Fruit fly (Drosophila melanogaster) whole organism, embryonic: ENCODE measurements around the gene CG42583.

Experiments used
- Bgb ChIP-seq: fragments of 200-800 bp; sonication (Bioruptor generic); IDR thresholded peaks from 2 replicates; pipeline ENCODE4 v1.3.6; 2022; ENCODE audit warnings: missing biosample characterization, missing genetic modification characterization; ENCODE audit not compliant: partially characterized antibody
- CG1024 ChIP-seq: fragments of 200-800 bp; sonication (Bioruptor generic); IDR thresholded peaks from 2 replicates; pipeline ENCODE4 v1.3.6; 2022; ENCODE audit warnings: missing biosample characterization, missing genetic modification characterization
- CG10321 ChIP-seq: fragments of 200-800 bp; sonication (Bioruptor generic); IDR thresholded peaks from 2 replicates; pipeline ENCODE4 v1.3.6; 2022; ENCODE audit warnings: missing biosample characterization, missing genetic modification characterization
- CG11696 ChIP-seq: fragments of 200-800 bp; sonication (Bioruptor generic); IDR thresholded peaks from 2 replicates; pipeline ENCODE4 v1.3.6; 2022; ENCODE audit warnings: missing biosample characterization, missing genetic modification characterization
- CG12155 ChIP-seq: fragments of 200-800 bp; sonication (Bioruptor generic); optimal IDR thresholded peaks from 3 replicates; lab custom pipeline; 2016; ENCODE audit warnings: missing biosample characterization, missing genetic modification characterization
- CG12236 ChIP-seq: fragments of 200-800 bp; sonication (Bioruptor generic); optimal IDR thresholded peaks from 2 replicates; lab custom pipeline; 2016; ENCODE audit warnings: missing biosample characterization, missing genetic modification characterization
- CG14965 ChIP-seq: fragments of 200-800 bp; sonication (Bioruptor generic); optimal IDR thresholded peaks from 2 replicates; lab custom pipeline; 2016; ENCODE audit warnings: missing biosample characterization, missing genetic modification characterization, borderline replicate concordance
- CG17359 ChIP-seq: fragments of 200-800 bp; sonication (Bioruptor generic); optimal IDR thresholded peaks from 3 replicates; lab custom pipeline; 2018; ENCODE audit warnings: missing biosample characterization, mild to moderate bottlenecking, missing genetic modification characterization, moderate library complexity
- CG17385 ChIP-seq: fragments of 200-800 bp; sonication (Bioruptor generic); optimal IDR thresholded peaks from 3 replicates; lab custom pipeline; 2018; ENCODE audit warnings: missing biosample characterization, mild to moderate bottlenecking, missing genetic modification characterization
- CG17612 ChIP-seq: fragments of 200-800 bp; sonication (Bioruptor generic); IDR thresholded peaks from 2 replicates; pipeline ENCODE4 v1.3.6; 2022; ENCODE audit warnings: missing biosample characterization, missing genetic modification characterization
- CG17802 ChIP-seq: fragments of 200-800 bp; sonication (Bioruptor generic); optimal IDR thresholded peaks from 2 replicates; lab custom pipeline; 2018; ENCODE audit warnings: missing biosample characterization, mild to moderate bottlenecking, missing genetic modification characterization, moderate library complexity
- CG1792 ChIP-seq: fragments of 200-800 bp; sonication (Bioruptor generic); optimal IDR thresholded peaks from 2 replicates; lab custom pipeline; 2016; ENCODE audit warnings: missing biosample characterization, missing genetic modification characterization
- CG18262 ChIP-seq: fragments of 200-800 bp; optimal IDR thresholded peaks from 3 replicates; lab custom pipeline; 2019; ENCODE audit warnings: missing biosample characterization, mild to moderate bottlenecking, missing genetic modification characterization, moderate library complexity
- CG31365 ChIP-seq: fragments of 200-800 bp; sonication (Bioruptor generic); optimal IDR thresholded peaks from 2 replicates; lab custom pipeline; 2018; ENCODE audit warnings: missing biosample characterization, mild to moderate bottlenecking, missing genetic modification characterization
- CG3407 ChIP-seq: fragments of 200-800 bp; sonication (Bioruptor generic); optimal IDR thresholded peaks from 2 replicates; lab custom pipeline; 2018; ENCODE audit warnings: missing biosample characterization, mild to moderate bottlenecking, missing genetic modification characterization
- CG4282 ChIP-seq: fragments of 200-800 bp; sonication (Bioruptor generic); optimal IDR thresholded peaks from 2 replicates; lab custom pipeline; 2016; ENCODE audit warnings: missing biosample characterization, missing genetic modification characterization
- CG4730 ChIP-seq: fragments of 200-800 bp; sonication (Bioruptor generic); IDR thresholded peaks from 2 replicates; pipeline ENCODE4 v1.3.6; 2022; ENCODE audit warnings: missing biosample characterization, missing genetic modification characterization
- CG6254 ChIP-seq: fragments of 200-800 bp; sonication (Bioruptor generic); optimal IDR thresholded peaks from 3 replicates; lab custom pipeline; 2017; ENCODE audit warnings: mild to moderate bottlenecking, missing biosample characterization, missing genetic modification reagents, missing genetic modification characterization
- CG9817 ChIP-seq: fragments of 200-800 bp; sonication (Bioruptor generic); optimal IDR thresholded peaks from 2 replicates; lab custom pipeline; 2018; ENCODE audit warnings: missing biosample characterization, mild to moderate bottlenecking, missing genetic modification characterization, moderate library complexity
- Doc3 ChIP-seq: fragments of 200-800 bp; sonication (Bioruptor generic); IDR thresholded peaks from 3 replicates; pipeline ENCODE4 v1.3.6; 2022; ENCODE audit warnings: missing biosample characterization, missing genetic modification characterization; ENCODE audit not compliant: partially characterized antibody
- Fer2 ChIP-seq: fragments of 200-800 bp; sonication (Bioruptor generic); optimal IDR thresholded peaks from 2 replicates; lab custom pipeline; 2018; ENCODE audit warnings: missing biosample characterization, mild to moderate bottlenecking, missing genetic modification characterization, moderate library complexity
- Hey ChIP-seq: fragments of 200-800 bp; sonication (Bioruptor generic); optimal IDR thresholded peaks from 3 replicates; lab custom pipeline; 2018; ENCODE audit warnings: missing biosample characterization, mild to moderate bottlenecking, missing genetic modification characterization
- Jarid2 ChIP-seq: fragments of 200-800 bp; sonication (Bioruptor generic); optimal IDR thresholded peaks from 3 replicates; lab custom pipeline; 2017; ENCODE audit warnings: mild to moderate bottlenecking, missing biosample characterization, missing genetic modification reagents, missing genetic modification characterization
- MBD-R2 ChIP-seq: fragments of 200-800 bp; sonication (Bioruptor generic); IDR thresholded peaks from 2 replicates; pipeline ENCODE4 v1.3.6; 2022; ENCODE audit warnings: missing biosample characterization, missing genetic modification characterization
- Max ChIP-seq: fragments of 200-800 bp; sonication (Bioruptor generic); optimal IDR thresholded peaks from 2 replicates; lab custom pipeline; 2016; ENCODE audit warnings: missing biosample characterization, mild to moderate bottlenecking, missing genetic modification characterization
- Neu2 ChIP-seq: fragments of 200-800 bp; sonication (Bioruptor generic); optimal IDR thresholded peaks from 3 replicates; lab custom pipeline; 2016; ENCODE audit warnings: missing biosample characterization, missing genetic modification characterization, borderline replicate concordance
- Nf-YA ChIP-seq: fragments of 200-800 bp; sonication (Bioruptor generic); IDR thresholded peaks from 2 replicates; pipeline ENCODE4 v1.3.6; 2022; ENCODE audit warnings: missing biosample characterization, missing genetic modification characterization
- ac ChIP-seq: fragments of 200-800 bp; sonication (Bioruptor generic); optimal IDR thresholded peaks from 3 replicates; lab custom pipeline; 2017; ENCODE audit warnings: missing biosample characterization, mild to moderate bottlenecking, missing genetic modification characterization
- ato ChIP-seq: fragments of 200-800 bp; sonication (Bioruptor generic); IDR thresholded peaks from 2 replicates; pipeline ENCODE4 v1.3.6; 2022; ENCODE audit warnings: missing biosample characterization, missing genetic modification characterization; ENCODE audit not compliant: partially characterized antibody
- cg ChIP-seq: fragments of 200-800 bp; sonication (Bioruptor generic); optimal IDR thresholded peaks from 3 replicates; lab custom pipeline; 2019; ENCODE audit warnings: missing biosample characterization, mild to moderate bottlenecking, missing genetic modification characterization, moderate library complexity
- crol ChIP-seq: fragments of 200-800 bp; sonication (Bioruptor generic); IDR thresholded peaks from 2 replicates; pipeline ENCODE4 v1.3.6; 2022; ENCODE audit warnings: missing biosample characterization, missing genetic modification characterization
- crp ChIP-seq, 2 experiments: fragments of 200-800 bp; sonication (Bioruptor generic); optimal IDR thresholded peaks; 2 replicates in 1 of 2; 3 replicates in 1 of 2; lab custom pipeline; 2017; ENCODE audit warnings: missing biosample characterization in 2 of 2, missing genetic modification characterization in 2 of 2, mild to moderate bottlenecking in 1 of 2, moderate library complexity in 1 of 2
- dimm ChIP-seq: fragments of 200-800 bp; sonication (Bioruptor generic); IDR thresholded peaks from 2 replicates; pipeline ENCODE4 v1.3.6; 2022; ENCODE audit warnings: missing biosample characterization, missing genetic modification characterization
- disco-r ChIP-seq: fragments of 200-800 bp; sonication (Bioruptor generic); optimal IDR thresholded peaks from 2 replicates; lab custom pipeline; 2016; ENCODE audit warnings: missing biosample characterization, missing genetic modification characterization
- emc ChIP-seq: fragments of 200-800 bp; sonication (Bioruptor generic); optimal IDR thresholded peaks from 2 replicates; lab custom pipeline; 2016; ENCODE audit warnings: missing biosample characterization, missing genetic modification characterization
- eyg ChIP-seq: fragments of 200-800 bp; sonication (Bioruptor generic); optimal IDR thresholded peaks from 3 replicates; lab custom pipeline; 2016; ENCODE audit warnings: missing biosample characterization, missing genetic modification characterization
- gsb-n ChIP-seq: fragments of 200-800 bp; sonication (Bioruptor generic); optimal IDR thresholded peaks from 3 replicates; lab custom pipeline; 2018; ENCODE audit warnings: missing biosample characterization, mild to moderate bottlenecking, missing genetic modification characterization
- lab ChIP-seq: fragments of 200-800 bp; sonication (Bioruptor generic); optimal IDR thresholded peaks from 3 replicates; lab custom pipeline; 2017; ENCODE audit warnings: missing biosample characterization, missing genetic modification characterization, mild to moderate bottlenecking, moderate library complexity, missing genetic modification reagents
- mirr ChIP-seq: fragments of 200-800 bp; sonication (Bioruptor generic); optimal IDR thresholded peaks from 3 replicates; lab custom pipeline; 2018; ENCODE audit warnings: missing biosample characterization, mild to moderate bottlenecking, missing genetic modification characterization
- nom ChIP-seq: fragments of 200-800 bp; sonication (Bioruptor generic); optimal IDR thresholded peaks from 2 replicates; lab custom pipeline; 2017; ENCODE audit warnings: missing biosample characterization, missing genetic modification characterization, mild to moderate bottlenecking, moderate library complexity, missing genetic modification reagents
- pnt ChIP-seq: fragments of 200-800 bp; sonication (Bioruptor generic); optimal IDR thresholded peaks from 3 replicates; lab custom pipeline; 2016; ENCODE audit warnings: missing biosample characterization, missing genetic modification characterization
- prd ChIP-seq, 3 experiments: fragments of >200 bp in 2 of 3; fragments of 200-800 bp in 1 of 3; sonication (Bioruptor generic) in 1 of 3; optimal IDR thresholded peaks in 2 of 3; IDR thresholded peaks in 1 of 3; 2 replicates in 2 of 3; 3 replicates in 1 of 3; pipeline versions ENCODE4 v1.3.6 to Lab custom; 2017 to 2022; ENCODE audit warnings: missing biosample characterization in 1 of 3, missing genetic modification characterization in 1 of 3
- pzg ChIP-seq: fragments of 200-800 bp; sonication (Bioruptor generic); optimal IDR thresholded peaks from 3 replicates; lab custom pipeline; 2018; ENCODE audit warnings: missing biosample characterization, mild to moderate bottlenecking, missing genetic modification characterization, moderate library complexity
- run ChIP-seq: fragments of 200-800 bp; sonication (Bioruptor generic); optimal IDR thresholded peaks from 3 replicates; lab custom pipeline; 2018; ENCODE audit warnings: missing biosample characterization, mild to moderate bottlenecking, missing genetic modification characterization
- salm ChIP-seq: fragments of 200-800 bp; sonication (Bioruptor generic); optimal IDR thresholded peaks from 2 replicates; lab custom pipeline; 2018; ENCODE audit warnings: missing biosample characterization, mild to moderate bottlenecking, missing genetic modification characterization
- tap ChIP-seq: fragments of 200-800 bp; optimal IDR thresholded peaks from 3 replicates; lab custom pipeline; 2019; ENCODE audit warnings: missing biosample characterization, mild to moderate bottlenecking, missing genetic modification characterization, moderate library complexity
- toy ChIP-seq: fragments of 200-800 bp; sonication (Bioruptor generic); IDR thresholded peaks from 2 replicates; pipeline ENCODE4 v1.3.6; 2022; ENCODE audit warnings: missing biosample characterization, missing genetic modification characterization
- unc-4 ChIP-seq: fragments of 200-800 bp; sonication (Bioruptor generic); IDR thresholded peaks from 2 replicates; pipeline ENCODE4 v1.3.6; 2022; ENCODE audit warnings: missing biosample characterization, missing genetic modification characterization; ENCODE audit not compliant: partially characterized antibody
- yki ChIP-seq: fragments of >200 bp; optimal IDR thresholded peaks from 3 replicates; lab custom pipeline; 2018
- z ChIP-seq: fragments of 200-800 bp; sonication (Bioruptor generic); IDR thresholded peaks from 3 replicates; pipeline ENCODE4 v1.3.6; 2022; ENCODE audit warnings: missing biosample characterization, missing genetic modification characterization

CG42583 gene

dm6 chrX:20173464-20173995, 33.9 kb downstream of the CG42583 start, which contains the start of gene AnxB10 (continued):
- TF ChIP-seq Doc3 (GFP tag; lab: Robert Waterston, UW): no peak
- no peak for TF ChIP-seq CG1024 (GFP tag; lab: Robert Waterston, UW)
- TF ChIP-seq CG17612 (GFP tag; lab: Robert Waterston, UW): no peak
- TF ChIP-seq pnt (GFP tag; lab: Kevin White, UChicago): peak; percentile 25
- TF ChIP-seq CG1792: peak; percentile 76
- no peak for TF ChIP-seq CG4282 (GFP tag; lab: Kevin White, UChicago)
- TF ChIP-seq eyg (GFP tag; lab: Kevin White, UChicago): no peak
- TF ChIP-seq Jarid2 (GFP tag; lab: Kevin White, UChicago): peak; percentile 10
- peak; percentile 6 for TF ChIP-seq Fer2
- TF ChIP-seq CG9817 (tag; lab: Kevin White, UChicago): no peak
- no peak for TF ChIP-seq disco-r
- TF ChIP-seq crp (GFP tag; optimal IDR thresholded peaks at IDR 0.05; lab: Kevin White, UChicago): no peak
- TF ChIP-seq CG12155: peak; percentile 43
- no peak for TF ChIP-seq emc (GFP tag; lab: Kevin White, UChicago)
- no peak for TF ChIP-seq CG11696 (GFP tag; lab: Robert Waterston, UW)
- no peak for TF ChIP-seq z (GFP tag; lab: Robert Waterston, UW)
- TF ChIP-seq CG6254 (GFP tag; lab: Kevin White, UChicago): peak; percentile 32
- TF ChIP-seq unc-4: no peak
- TF ChIP-seq CG10321 (GFP tag; lab: Robert Waterston, UW): no peak
- TF ChIP-seq ac: no peak
- peak; percentile 54 for TF ChIP-seq Max (GFP tag; lab: Kevin White, UChicago)
- peak; percentile 21; the same call in 1 of the 2 replicates for TF ChIP-seq MBD-R2 (GFP tag; lab: Robert Waterston, UW)
- no peak for TF ChIP-seq Bgb (GFP tag; lab: Robert Waterston, UW)
- no peak for TF ChIP-seq CG31365 (tag; lab: Kevin White, UChicago)
- TF ChIP-seq CG17802 (tag; lab: Kevin White, UChicago): no peak
- 0 out of 2 replicates have a peak, but pooled peaks have one; percentile 47 for TF ChIP-seq CG4730 (GFP tag; lab: Robert Waterston, UW)
- TF ChIP-seq Nf-YA (GFP tag; lab: Robert Waterston, UW): no peak
- TF ChIP-seq cg (GFP tag; lab: Kevin White, UChicago): no peak
- TF ChIP-seq gsb-n: peak; percentile 14
- TF ChIP-seq prd (optimal IDR thresholded peaks at IDR 0.05; lab: Kevin White, UChicago): no peak
- TF ChIP-seq prd (GFP tag; IDR thresholded peaks at IDR 0.05; lab: Robert Waterston, UW): peak; percentile 44; the same call in 2 of the 3 replicates
- no peak for TF ChIP-seq CG14965 (GFP tag; lab: Kevin White, UChicago)
- TF ChIP-seq mirr (GFP tag; lab: Kevin White, UChicago): no peak
- peak; percentile 36 for TF ChIP-seq tap (tag; lab: Kevin White, UChicago)
- no peak for TF ChIP-seq ato (GFP tag; lab: Robert Waterston, UW)
- peak; percentile 57 for TF ChIP-seq CG17359 (tag; lab: Kevin White, UChicago)
- TF ChIP-seq salm: peak; percentile 5
- peak; percentile 39 for TF ChIP-seq CG17385
- TF ChIP-seq pzg (GFP tag; lab: Kevin White, UChicago): no peak
- TF ChIP-seq CG18262 (tag; lab: Kevin White, UChicago): peak; percentile 68
- peak; percentile 76 for TF ChIP-seq lab (GFP tag; lab: Kevin White, UChicago)
- TF ChIP-seq Hey (tag; lab: Kevin White, UChicago): no peak
- no peak for TF ChIP-seq CG12236 (GFP tag; lab: Kevin White, UChicago)
- no peak for TF ChIP-seq crol (GFP tag; lab: Robert Waterston, UW)
- TF ChIP-seq yki: no peak
- TF ChIP-seq run (tag; lab: Kevin White, UChicago): no peak
- peak; percentile 86 for TF ChIP-seq nom (GFP tag; lab: Kevin White, UChicago)
- no peak for TF ChIP-seq toy
- no peak for TF ChIP-seq CG3407 (GFP tag; lab: Kevin White, UChicago)
- no peak for TF ChIP-seq Neu2 (GFP tag; lab: Kevin White, UChicago)
- no peak for TF ChIP-seq dimm (GFP tag; lab: Robert Waterston, UW)
